Worm (Caenorhabditis elegans) whole organism, early embryonic: ENCODE results near the gene M163.22.

Experiments
- B0310.2 ChIP-seq: sonication (generic microtip); optimal IDR thresholded peaks from 2 replicates; lab custom pipeline; 2016; ENCODE audit warnings: mild to moderate bottlenecking, missing genetic modification characterization, missing compliant biosample characterization
- F13C5.2 ChIP-seq: sonication (generic microtip); optimal IDR thresholded peaks from 2 replicates; lab custom pipeline; 2017; ENCODE audit warnings: mild to moderate bottlenecking, missing genetic modification characterization, inconsistent platforms, missing compliant biosample characterization
- aly-1 ChIP-seq: sonication (generic microtip); optimal IDR thresholded peaks from 2 replicates; lab custom pipeline; 2016; ENCODE audit warnings: missing genetic modification characterization, missing compliant biosample characterization
- ama-1 ChIP-seq: fragments of 150-350 bp; optimal IDR thresholded peaks from 2 replicates; lab custom pipeline; 2014
- ceh-13 ChIP-seq: fragments of 200-800 bp; sonication (Bioruptor generic); optimal IDR thresholded peaks from 2 replicates; lab custom pipeline; 2018; ENCODE audit warnings: mild to moderate bottlenecking, missing genetic modification characterization, missing compliant biosample characterization
- ceh-36 ChIP-seq: sonication (generic microtip); optimal IDR thresholded peaks from 2 replicates; lab custom pipeline; 2016; ENCODE audit warnings: missing genetic modification characterization, inconsistent platforms, missing compliant biosample characterization
- ets-7 ChIP-seq: sonication (generic microtip); optimal IDR thresholded peaks from 2 replicates; lab custom pipeline; 2016; ENCODE audit warnings: missing genotype, missing genetic modification characterization, missing compliant biosample characterization
- flt-1 ChIP-seq: fragments of 200-800 bp; sonication (Bioruptor generic); IDR thresholded peaks from 2 replicates; pipeline ENCODE4 v1.3.6; 2022; ENCODE audit warnings: missing genetic modification characterization, missing compliant biosample characterization
- hmbx-1 ChIP-seq: sonication (generic microtip); optimal IDR thresholded peaks from 2 replicates; lab custom pipeline; 2016; ENCODE audit warnings: mild to moderate bottlenecking, missing genetic modification characterization, missing compliant biosample characterization
- hmg-4 ChIP-seq: fragments of 200-800 bp; sonication (Bioruptor generic); optimal IDR thresholded peaks from 2 replicates; lab custom pipeline; 2018; ENCODE audit warnings: mild to moderate bottlenecking, missing genetic modification characterization, missing compliant biosample characterization
- hnd-1 ChIP-seq: sonication (generic microtip); optimal IDR thresholded peaks from 2 replicates; lab custom pipeline; 2016; ENCODE audit warnings: missing genetic modification characterization, missing compliant biosample characterization
- pes-1 ChIP-seq: fragments of 200-800 bp; sonication (Bioruptor generic); IDR thresholded peaks from 2 replicates; pipeline ENCODE4 v1.3.6; 2022; ENCODE audit warnings: missing genetic modification reagents, missing genetic modification characterization, missing compliant biosample characterization
- scrt-1 ChIP-seq: fragments of 200-800 bp; sonication (Bioruptor generic); IDR thresholded peaks from 2 replicates; pipeline ENCODE4 v1.3.6; 2022; ENCODE audit warnings: missing genetic modification characterization, missing compliant biosample characterization
- sea-1 ChIP-seq: fragments of 200-800 bp; sonication (Bioruptor generic); conservative IDR thresholded peaks from 2 replicates; pipeline ENCODE4 v1.3.6; 2022; ENCODE audit warnings: missing genetic modification characterization, missing compliant biosample characterization
- tbx-11 ChIP-seq: fragments of 200-800 bp; sonication (Bioruptor generic); IDR thresholded peaks from 2 replicates; pipeline ENCODE4 v1.3.6; 2022; ENCODE audit warnings: missing genetic modification characterization, missing compliant biosample characterization
- tbx-37 ChIP-seq: fragments of 200-800 bp; sonication (Bioruptor generic); conservative IDR thresholded peaks from 2 replicates; pipeline ENCODE4 v1.3.6; 2022; ENCODE audit warnings: missing genetic modification reagents, missing genetic modification characterization, missing compliant biosample characterization
- tra-4 ChIP-seq: sonication (generic microtip); optimal IDR thresholded peaks from 2 replicates; lab custom pipeline; 2017; ENCODE audit warnings: missing genetic modification characterization, missing compliant biosample characterization

The M163.22 gene

ce11 chrX:14508823-14509259 lies 43.1 kb downstream of the M163.22 start:
- TF ChIP-seq hnd-1 (tag; lab: Kevin White, UChicago) (no peak), ceh-13 (GFP tag; lab: Kevin White, UChicago) (no peak), tbx-37 (GFP tag; lab: Robert Waterston, UW) (no peak)

- TF ChIP-seq hmbx-1 (tag; lab: Kevin White, UChicago) (no peak), ceh-36 (tag; lab: Kevin White, UChicago) (no peak), tra-4 (tag; lab: Kevin White, UChicago) (no peak), hnd-1 (tag; lab: Kevin White, UChicago) (no peak), B0310.2 (tag; lab: Kevin White, UChicago) (no peak), ceh-13 (GFP tag; lab: Kevin White, UChicago) (no peak), tbx-37 (GFP tag; lab: Robert Waterston, UW) (no peak), scrt-1 (no peak), hmg-4 (GFP tag; lab: Kevin White, UChicago) (no peak), sea-1 (GFP tag; lab: Robert Waterston, UW) (no peak), aly-1 (tag; lab: Kevin White, UChicago) (no peak)
These were observed 44.7 kb downstream of the M163.22 start for ce11 chrX:14510358-14510757.

ce11 chrX:14512817-14513216 lies 47.1 kb downstream of the M163.22 start, which contains the start of gene fbxa-141:
TSS of gene fbxa-141 (minus strand) at chrX:14512917.
- no peak for TF ChIP-seq tbx-11 (GFP tag; lab: Robert Waterston, UW)
- TF ChIP-seq tbx-37 (GFP tag; lab: Robert Waterston, UW): no peak
- TF ChIP-seq ets-7 (tag; lab: Kevin White, UChicago): no peak
- TF ChIP-seq B0310.2 (tag; lab: Kevin White, UChicago): no peak
- no peak for TF ChIP-seq hnd-1 (tag; lab: Kevin White, UChicago)
- no peak for TF ChIP-seq F13C5.2 (tag; lab: Kevin White, UChicago)
- TF ChIP-seq scrt-1: no peak
- no peak for TF ChIP-seq pes-1 (GFP tag; lab: Robert Waterston, UW)
- no peak for TF ChIP-seq flt-1
- TF ChIP-seq ama-1 (lab: Kevin White, UChicago): no peak
- no peak for TF ChIP-seq ceh-13 (GFP tag; lab: Kevin White, UChicago)
- no peak for TF ChIP-seq hmg-4 (GFP tag; lab: Kevin White, UChicago)
- no peak for TF ChIP-seq aly-1 (tag; lab: Kevin White, UChicago)
- TF ChIP-seq sea-1 (GFP tag; lab: Robert Waterston, UW): no peak
- TF ChIP-seq ceh-36 (tag; lab: Kevin White, UChicago): no peak

- TF ChIP-seq ama-1 (lab: Kevin White, UChicago) (no peak), ceh-36 (tag; lab: Kevin White, UChicago) (peak; percentile 5)
These were observed 47.8 kb downstream of the M163.22 start for ce11 chrX:14513462-14513861.

- TF ChIP-seq pes-1 (GFP tag; lab: Robert Waterston, UW) (no peak), tra-4 (tag; lab: Kevin White, UChicago) (no peak), F13C5.2 (tag; lab: Kevin White, UChicago) (no peak)
These were observed 49.3 kb downstream of the M163.22 start, which contains the start of gene gcsh-1 for ce11 chrX:14515028-14515427. TSS of gene gcsh-1 (minus strand) at chrX:14515073.
